Fruit fly (Drosophila melanogaster) whole organism, pupa: ENCODE measurements around the gene CG10208.

Experiments
- CG10348 ChIP-seq: fragments of 200-800 bp; sonication (Bioruptor generic); IDR thresholded peaks from 2 replicates; pipeline ENCODE4 v1.3.6; 2022; ENCODE audit warnings: missing biosample characterization, missing genetic modification characterization
- CG12605 ChIP-seq: fragments of 200-800 bp; sonication (Bioruptor generic); IDR thresholded peaks from 2 replicates; pipeline ENCODE4 v1.3.6; 2022; ENCODE audit warnings: missing biosample characterization, missing genetic modification characterization
- CG13204 ChIP-seq: fragments of 200-800 bp; sonication (Bioruptor generic); optimal IDR thresholded peaks from 2 replicates; lab custom pipeline; 2018; ENCODE audit warnings: missing biosample characterization, mild to moderate bottlenecking, missing genetic modification characterization, moderate library complexity
- CG14655 ChIP-seq: fragments of 200-800 bp; sonication (Bioruptor generic); optimal IDR thresholded peaks from 3 replicates; lab custom pipeline; 2017; ENCODE audit warnings: mild to moderate bottlenecking, missing biosample characterization, missing genetic modification reagents, missing genetic modification characterization
- CG15710 ChIP-seq: fragments of 200-800 bp; sonication (Bioruptor generic); optimal IDR thresholded peaks from 2 replicates; lab custom pipeline; 2018; ENCODE audit warnings: missing biosample characterization, mild to moderate bottlenecking, missing genetic modification characterization, moderate library complexity
- CG17806 ChIP-seq: fragments of 200-800 bp; sonication (Bioruptor generic); optimal IDR thresholded peaks from 2 replicates; lab custom pipeline; 2018; ENCODE audit warnings: missing biosample characterization, mild to moderate bottlenecking, missing genetic modification characterization, moderate library complexity
- CG32121 ChIP-seq: fragments of 200-800 bp; sonication (Bioruptor generic); IDR thresholded peaks from 2 replicates; pipeline ENCODE4 v1.3.6; 2022; ENCODE audit warnings: missing biosample characterization, missing genetic modification characterization
- CG34367 ChIP-seq: fragments of 200-800 bp; sonication (Bioruptor generic); optimal IDR thresholded peaks from 2 replicates; lab custom pipeline; 2018; ENCODE audit warnings: missing biosample characterization, mild to moderate bottlenecking, missing genetic modification characterization
- CG4496 ChIP-seq: fragments of 200-800 bp; sonication (Bioruptor generic); IDR thresholded peaks from 3 replicates; pipeline ENCODE4 v1.3.6; 2022; ENCODE audit warnings: missing biosample characterization, missing genetic modification characterization
- CG8159 ChIP-seq: fragments of 200-800 bp; sonication (Bioruptor generic); optimal IDR thresholded peaks from 3 replicates; lab custom pipeline; 2018; ENCODE audit warnings: missing biosample characterization, mild to moderate bottlenecking, missing genetic modification characterization, moderate library complexity
- CG8301 ChIP-seq: fragments of 200-800 bp; sonication (Bioruptor generic); optimal IDR thresholded peaks from 2 replicates; lab custom pipeline; 2018; ENCODE audit warnings: missing biosample characterization, mild to moderate bottlenecking, missing genetic modification characterization
- CG9948 ChIP-seq: fragments of 200-800 bp; sonication (Bioruptor generic); optimal IDR thresholded peaks from 2 replicates; lab custom pipeline; 2018; ENCODE audit warnings: missing biosample characterization, mild to moderate bottlenecking, missing genetic modification characterization, moderate library complexity
- D1 ChIP-seq: fragments of 200-800 bp; sonication (Bioruptor generic); optimal IDR thresholded peaks from 2 replicates; lab custom pipeline; 2018; ENCODE audit warnings: missing biosample characterization, mild to moderate bottlenecking, missing genetic modification characterization, moderate library complexity
- EcR ChIP-seq: fragments of 200-800 bp; sonication (Bioruptor generic); optimal IDR thresholded peaks from 3 replicates; lab custom pipeline; 2019; ENCODE audit warnings: missing biosample characterization, missing genetic modification characterization, mild to moderate bottlenecking, moderate library complexity, missing genetic modification reagents
- Ets98B ChIP-seq: fragments of 200-800 bp; sonication (Bioruptor generic); IDR thresholded peaks from 2 replicates; pipeline ENCODE4 v1.3.6; 2022; ENCODE audit warnings: missing biosample characterization, missing genetic modification characterization
- Pif1A ChIP-seq: fragments of 200-800 bp; sonication (Bioruptor generic); optimal IDR thresholded peaks from 3 replicates; lab custom pipeline; 2016; ENCODE audit warnings: missing biosample characterization, missing genetic modification characterization
- Pif1B ChIP-seq: fragments of 200-800 bp; sonication (Bioruptor generic); optimal IDR thresholded peaks from 3 replicates; lab custom pipeline; 2016; ENCODE audit warnings: missing biosample characterization, missing genetic modification characterization
- Snoo ChIP-seq: fragments of 200-800 bp; sonication (Bioruptor generic); optimal IDR thresholded peaks from 3 replicates; lab custom pipeline; 2017; ENCODE audit warnings: missing biosample characterization, mild to moderate bottlenecking, missing genetic modification characterization, inconsistent platforms
- fd96Ca ChIP-seq: fragments of 200-800 bp; sonication (Bioruptor generic); IDR thresholded peaks from 3 replicates; pipeline ENCODE4 v1.3.6; 2022; ENCODE audit warnings: missing biosample characterization, missing genetic modification characterization
- gl ChIP-seq: fragments of 200-800 bp; sonication (Bioruptor generic); optimal IDR thresholded peaks from 2 replicates; lab custom pipeline; 2018; ENCODE audit warnings: missing biosample characterization, mild to moderate bottlenecking, missing genetic modification characterization
- rn ChIP-seq: fragments of 200-800 bp; sonication (Bioruptor generic); IDR thresholded peaks from 2 replicates; pipeline ENCODE4 v1.3.6; 2022; ENCODE audit warnings: missing biosample characterization, missing genetic modification characterization

CG10208 gene

DNA sequence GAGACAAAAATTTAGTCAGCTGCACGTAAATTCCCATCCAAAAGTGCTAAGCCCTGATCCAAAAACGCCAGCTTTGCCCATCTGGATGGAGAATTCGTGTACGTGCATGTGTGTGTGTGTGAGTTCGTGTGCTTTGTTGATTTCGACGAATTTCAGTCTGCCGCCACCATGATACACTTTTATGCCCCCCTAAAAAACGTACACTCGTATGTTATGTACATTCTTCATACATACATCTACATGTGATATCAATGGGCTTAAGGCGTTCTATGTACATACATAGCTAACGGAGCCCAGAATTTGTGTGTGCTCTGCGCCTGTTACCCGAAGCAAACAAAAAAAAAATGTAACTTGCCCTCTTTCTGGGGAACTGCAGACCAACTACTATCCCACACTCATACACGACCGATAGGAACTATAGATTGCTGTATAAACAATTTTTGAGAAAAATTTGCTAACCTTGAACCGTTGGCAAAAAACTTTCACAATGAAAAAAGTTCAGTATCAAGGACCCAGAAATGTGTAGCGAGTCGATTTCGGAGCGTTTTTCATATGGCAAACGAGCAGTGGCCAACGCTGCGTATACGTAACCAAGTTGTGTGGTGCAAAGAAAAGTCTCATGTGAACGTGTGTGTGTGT, 48.1 kb downstream of the CG10208 start:
- no peak for TF ChIP-seq CG32121 (GFP tag; lab: Robert Waterston, UW)
- TF ChIP-seq D1 (tag; lab: Kevin White, UChicago) = no peak
- TF ChIP-seq EcR = no peak
- TF ChIP-seq Pif1A (GFP tag; lab: Kevin White, UChicago) = no peak
- no peak for TF ChIP-seq fd96Ca (GFP tag; lab: Robert Waterston, UW)
- no peak for TF ChIP-seq Pif1B (GFP tag; lab: Kevin White, UChicago)

DNA sequence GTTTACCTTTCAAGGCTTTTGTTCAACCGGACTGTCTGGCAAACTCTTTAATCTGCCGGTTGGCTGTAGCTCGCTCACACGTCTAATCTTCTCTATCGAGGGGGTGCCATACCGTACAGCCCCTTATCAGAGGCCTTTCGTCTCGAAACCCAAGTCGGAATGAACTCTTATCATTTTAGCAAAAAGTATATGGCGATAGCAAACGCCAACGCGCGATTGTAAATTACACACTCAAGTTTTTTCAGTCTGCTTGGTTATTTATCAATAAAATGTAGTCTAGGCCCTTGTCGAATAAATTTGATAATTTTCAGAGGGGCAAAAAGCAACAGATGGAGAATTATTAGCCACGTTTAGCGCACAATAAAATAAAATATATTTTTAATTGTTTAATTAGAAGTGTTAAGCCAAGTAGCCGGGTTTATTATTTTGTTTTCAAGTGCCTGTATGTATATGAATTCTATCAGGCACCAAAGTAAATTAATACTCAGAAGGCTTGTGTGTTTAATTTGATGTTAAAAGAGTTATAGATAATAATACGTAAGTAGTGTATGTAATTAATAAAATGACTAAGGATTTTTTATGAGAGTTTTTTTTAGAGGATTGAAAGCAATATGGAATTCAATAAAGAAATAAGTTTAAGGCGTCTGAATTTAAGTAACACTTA, 49.0 kb downstream of the CG10208 start:
- peak; percentile 61 for TF ChIP-seq EcR
- no peak for TF ChIP-seq Snoo (tag; lab: Kevin White, UChicago)

dm6 chr3R:23723381-23724034, 50.4 kb downstream of the CG10208 start:
- TF ChIP-seq CG8301 (tag; lab: Kevin White, UChicago) (peak; percentile 40), EcR (peak; percentile 73), CG17806 (peak; percentile 36), CG14655 (GFP tag; lab: Kevin White, UChicago) (peak; percentile 40), Ets98B (GFP tag; lab: Robert Waterston, UW) (peak; percentile 60), CG12605 (GFP tag; lab: Robert Waterston, UW) (no peak; the same call in 1 of the 2 replicates), Pif1A (GFP tag; lab: Kevin White, UChicago) (no peak), Pif1B (GFP tag; lab: Kevin White, UChicago) (peak; percentile 29), D1 (tag; lab: Kevin White, UChicago) (no peak), rn (GFP tag; lab: Robert Waterston, UW) (no peak), CG34367 (tag; lab: Kevin White, UChicago) (peak; percentile 41), CG32121 (GFP tag; lab: Robert Waterston, UW) (peak; percentile 68), CG15710 (tag; lab: Kevin White, UChicago) (peak; percentile 23), CG13204 (no peak), fd96Ca (GFP tag; lab: Robert Waterston, UW) (peak; percentile 56), Snoo (tag; lab: Kevin White, UChicago) (no peak), gl (tag; lab: Kevin White, UChicago) (peak; percentile 79), CG10348 (GFP tag; lab: Robert Waterston, UW) (no peak), CG4496 (peak; percentile 55; the same call in 1 of the 3 replicates), CG8159 (tag; lab: Kevin White, UChicago) (peak; percentile 42), CG9948 (tag; lab: Kevin White, UChicago) (no peak)
